Fruit fly (Drosophila melanogaster) S2 (cell line): Measurements from ENCODE around the gene Muc11A.

Experiments used
- CG8478 ChIP-seq: fragments of >200 bp; optimal IDR thresholded peaks from 2 replicates; lab custom pipeline; 2018
- CTCF ChIP-seq, 2 experiments: fragments of >200 bp; optimal IDR thresholded peaks; 2 replicates each; lab custom pipeline; 2018

- TF ChIP-seq CG8478 (no peak), CTCF (optimal IDR thresholded peaks at IDR 0.05; lab: Kevin White, UChicago) (peak; percentile 50 to 54)
Observed at dm6 chrX:12012149-12013097, 47.2 kb upstream of the Muc11A start, which contains the start of the genes CG1492 and regucalcin.
